Fruit fly (Drosophila melanogaster) whole organism: ENCODE measurements around the gene CG13784.

ENCODE experiments used
- Dll ChIP-seq: fragments of >200 bp; optimal IDR thresholded peaks from 2 replicates; lab custom pipeline; 2017
- pan ChIP-seq: fragments of >200 bp; optimal IDR thresholded peaks from 2 replicates; lab custom pipeline; 2017
- psq ChIP-seq: fragments of >200 bp; optimal IDR thresholded peaks from 2 replicates; lab custom pipeline; 2017

DNA sequence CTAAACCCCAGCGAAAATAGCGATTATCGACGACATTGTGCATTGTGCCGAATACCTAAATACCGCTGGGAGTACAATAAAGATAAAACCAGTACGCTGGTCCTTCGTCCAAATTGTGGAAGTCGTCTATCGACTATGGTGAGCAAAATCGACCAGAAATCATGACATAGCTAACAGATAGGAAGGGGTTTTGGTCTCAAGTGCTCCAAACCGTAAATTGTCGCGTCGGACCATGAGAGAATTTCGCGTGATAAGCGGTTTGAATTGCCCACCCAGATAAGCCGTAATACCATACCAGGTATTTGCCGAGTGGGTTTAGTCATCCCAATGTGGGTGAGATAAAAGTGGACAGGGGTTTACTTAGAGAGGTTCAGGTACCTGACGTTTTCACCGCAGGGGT lies 1.9 kb downstream of the CG13784 start:
- no peak for TF ChIP-seq psq (lab: Kevin White, UChicago)
- no peak for TF ChIP-seq Dll (lab: Kevin White, UChicago)
- TF ChIP-seq pan (lab: Kevin White, UChicago), result no peak
